Fruit fly (Drosophila melanogaster): ENCODE measurements around the gene Graf.

Graf gene

DNA sequence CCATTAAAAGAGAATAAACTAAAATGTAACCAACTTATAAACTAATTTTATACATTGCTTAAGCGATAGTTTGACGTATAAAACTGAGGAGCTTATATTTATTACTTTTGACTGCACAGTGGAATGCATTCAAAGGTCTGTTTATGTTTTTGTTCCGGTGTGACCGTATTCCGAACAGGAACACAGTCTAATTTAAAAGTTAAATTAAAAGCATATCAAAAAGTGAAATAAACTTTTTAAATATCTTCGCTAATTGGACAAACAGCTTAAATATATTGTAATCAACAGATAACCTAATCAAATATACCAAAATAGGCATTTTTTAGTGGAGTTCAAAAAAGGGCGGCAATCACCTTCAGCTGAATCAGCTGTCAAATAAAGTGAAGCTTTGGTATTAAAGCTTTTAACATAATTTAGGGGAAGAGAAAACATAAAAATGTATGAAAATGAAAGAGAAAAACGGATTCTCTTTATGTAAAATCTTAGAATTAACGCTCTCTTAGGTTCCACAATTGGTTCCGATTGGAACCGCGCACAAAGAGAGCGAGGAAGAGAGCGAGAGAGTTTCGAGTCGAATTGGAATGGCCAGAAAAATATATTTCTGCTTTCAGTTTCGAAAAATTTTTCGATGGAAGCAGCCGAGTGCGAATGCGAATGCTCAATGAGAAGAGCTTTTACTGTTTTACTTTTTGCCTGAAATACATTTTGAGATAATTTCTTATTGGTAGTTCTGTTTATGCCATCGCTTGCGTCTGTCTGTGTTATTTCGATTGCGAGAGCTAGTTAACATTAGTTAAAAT lies 43.4 kb upstream of the Graf start, which contains the start of the genes PGRP-LE and sd:
TSS of gene PGRP-LE (minus strand) at position 117 of the 800 bp plus-strand sequence.
TSS of gene sd (plus strand) at position 607 of the 800 bp plus-strand sequence.
- TF ChIP-seq CG4496 (GFP tag; IDR thresholded peaks at IDR 0.05) (no peak), Snoo (tag; optimal IDR thresholded peaks at IDR 0.05) (no peak), CG13204 (GFP tag; optimal IDR thresholded peaks at IDR 0.05) (no peak), CG17806 (tag; optimal IDR thresholded peaks at IDR 0.05) (no peak), CG32121 (GFP tag; IDR thresholded peaks at IDR 0.05) (no peak), CG15710 (tag; optimal IDR thresholded peaks at IDR 0.05) (no peak), fd96Ca (GFP tag; IDR thresholded peaks at IDR 0.05) (no peak), Ets98B (GFP tag; IDR thresholded peaks at IDR 0.05) (peak; percentile 54; the same call in 1 of the 2 replicates)

DNA sequence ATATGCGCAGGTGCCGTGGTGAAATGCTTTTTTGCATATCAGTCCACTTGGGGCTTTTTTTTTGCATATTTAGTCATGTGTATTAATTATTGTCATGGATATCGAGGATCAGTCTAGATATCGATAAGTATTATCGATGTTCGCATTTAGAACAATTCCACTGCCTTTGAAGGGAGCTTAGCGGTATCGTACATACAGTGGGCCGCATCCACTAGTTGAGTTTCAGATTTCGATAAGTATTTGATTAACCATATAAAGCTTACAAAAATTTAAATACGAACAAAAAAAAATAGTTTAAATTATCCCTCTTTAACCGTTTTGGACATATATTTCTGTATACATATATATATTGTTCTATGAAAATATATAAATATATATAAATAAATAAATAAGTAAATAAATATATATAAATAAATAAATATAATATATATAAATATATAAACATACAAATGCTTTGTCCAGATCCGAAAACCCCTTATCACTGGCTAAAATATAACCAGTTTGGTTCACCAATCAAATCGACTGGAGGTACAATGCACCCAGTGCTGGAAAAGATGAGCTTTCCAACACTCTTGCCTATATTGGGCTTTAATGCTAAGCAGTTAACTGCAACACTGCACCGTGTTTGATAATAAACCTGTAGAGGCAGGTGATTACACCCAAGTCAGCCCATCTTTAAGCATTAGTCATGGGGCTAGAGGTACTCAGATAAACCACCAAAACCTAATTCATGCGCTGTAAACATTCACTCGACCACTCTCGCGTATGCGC lies 42.5 kb upstream of the Graf start:
- TF ChIP-seq CG34367 (tag; optimal IDR thresholded peaks at IDR 0.05) (peak; percentile 0), fd96Ca (GFP tag; IDR thresholded peaks at IDR 0.05) (no peak), CG15710 (tag; optimal IDR thresholded peaks at IDR 0.05) (peak; percentile 3), CG4496 (GFP tag; IDR thresholded peaks at IDR 0.05) (0 out of 3 replicates have a peak, but pooled peaks have one; percentile 32), CG8159 (tag; optimal IDR thresholded peaks at IDR 0.05) (peak; percentile 22), CG17806 (tag; optimal IDR thresholded peaks at IDR 0.05) (peak; percentile 22), CG8301 (tag; optimal IDR thresholded peaks at IDR 0.05) (no peak), CG9948 (tag; optimal IDR thresholded peaks at IDR 0.05) (peak; percentile 21)

dm6 chrX:15799085-15799557 lies 38.6 kb upstream of the Graf start, which contains the start of the genes sordd2 and CG15602:
sordd2 (minus strand) TSS chrX:15799162.
CG15602 (plus strand) TSS chrX:15799426.
- TF ChIP-seq CG4496 (GFP tag; IDR thresholded peaks at IDR 0.05): peak; percentile 52; the same call in 2 of the 3 replicates

dm6 chrX:15795951-15796443 lies 35.5 kb upstream of the Graf start, which contains the start of gene sordd1:
sordd1 (minus strand) TSS chrX:15796028.
- TF ChIP-seq CG12605 (GFP tag; IDR thresholded peaks at IDR 0.05): 0 out of 2 replicates have a peak, but pooled peaks have one; percentile 6
- peak; percentile 55; the same call in 2 of the 3 replicates for TF ChIP-seq CG4496 (GFP tag; IDR thresholded peaks at IDR 0.05)
- 0 out of 2 replicates have a peak, but pooled peaks have one; percentile 14 for TF ChIP-seq Ets98B (GFP tag; IDR thresholded peaks at IDR 0.05)
- TF ChIP-seq CG32121 (GFP tag; IDR thresholded peaks at IDR 0.05): 0 out of 2 replicates have a peak, but pooled peaks have one; percentile 15

DNA sequence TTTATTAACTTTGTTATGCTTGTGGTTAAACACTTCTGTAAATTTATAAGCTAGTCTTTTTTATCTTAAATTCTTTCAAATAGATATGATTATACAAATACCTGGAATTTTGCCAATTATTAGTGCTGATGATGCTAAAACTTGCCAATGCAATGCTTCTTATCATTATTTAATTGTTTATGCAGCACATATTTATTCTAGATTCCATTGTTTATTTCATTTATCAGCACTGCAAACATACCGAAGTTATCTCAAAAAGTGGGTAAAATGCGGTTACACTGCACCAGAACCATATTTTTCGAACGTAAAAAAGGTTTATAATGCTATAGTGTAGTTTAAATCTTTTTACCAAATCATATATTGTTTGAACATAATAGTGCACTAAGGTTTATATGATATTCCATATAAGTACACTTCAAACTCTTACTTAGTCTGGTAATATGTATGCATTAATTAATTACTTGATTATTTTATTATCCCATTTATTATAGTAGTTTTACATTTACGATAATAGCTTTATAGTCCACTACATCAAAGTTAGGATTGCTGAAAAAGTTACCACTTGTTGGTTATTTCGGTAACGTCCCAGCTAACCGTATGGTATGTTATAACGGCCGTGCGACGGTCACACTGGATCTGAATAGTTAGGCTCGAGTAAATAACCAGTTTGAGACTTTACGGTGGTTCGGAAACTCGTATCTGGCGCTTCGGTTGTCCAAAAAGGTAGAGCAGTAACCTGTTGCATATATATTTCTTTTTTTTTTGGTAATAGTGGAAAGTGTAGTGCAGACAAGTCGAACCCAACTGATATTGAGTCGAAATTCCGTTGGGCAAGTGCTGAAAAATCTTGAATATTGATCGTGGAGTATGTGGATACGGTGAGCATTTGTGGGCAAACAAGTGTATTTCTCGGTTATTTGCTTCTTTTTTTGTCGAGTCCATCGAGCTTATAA lies 28.0 kb upstream of the Graf start, which contains the start of gene Rhp:
TSS of gene Rhp (plus strand) at position 663 of the 953 bp plus-strand sequence.
- TF ChIP-seq CG17806 (tag; optimal IDR thresholded peaks at IDR 0.05) (peak; percentile 58), CG13204 (GFP tag; optimal IDR thresholded peaks at IDR 0.05) (no peak), CG15710 (tag; optimal IDR thresholded peaks at IDR 0.05) (peak; percentile 60), D1 (tag; optimal IDR thresholded peaks at IDR 0.05) (no peak), CG4496 (GFP tag; IDR thresholded peaks at IDR 0.05) (peak; percentile 59; the same call in 2 of the 3 replicates), EcR (GFP tag; optimal IDR thresholded peaks at IDR 0.05) (peak; percentile 35), CG10348 (GFP tag; IDR thresholded peaks at IDR 0.05) (no peak), gl (tag; optimal IDR thresholded peaks at IDR 0.05) (peak; percentile 79), fd96Ca (GFP tag; IDR thresholded peaks at IDR 0.05) (no peak), CG34367 (tag; optimal IDR thresholded peaks at IDR 0.05) (peak; percentile 59), Ets98B (GFP tag; IDR thresholded peaks at IDR 0.05) (peak; percentile 30; the same call in 1 of the 2 replicates), Snoo (tag; optimal IDR thresholded peaks at IDR 0.05) (peak; percentile 55), Pif1A (GFP tag; optimal IDR thresholded peaks at IDR 0.05) (no peak), CG8159 (tag; optimal IDR thresholded peaks at IDR 0.05) (no peak), CG9948 (tag; optimal IDR thresholded peaks at IDR 0.05) (peak; percentile 35), CG32121 (GFP tag; IDR thresholded peaks at IDR 0.05) (peak; percentile 19; the same call in 1 of the 2 replicates)

- TF ChIP-seq Pif1B (GFP tag; optimal IDR thresholded peaks at IDR 0.05) (no peak), gl (tag; optimal IDR thresholded peaks at IDR 0.05) (no peak), CG32121 (GFP tag; IDR thresholded peaks at IDR 0.05) (no peak), Ets98B (GFP tag; IDR thresholded peaks at IDR 0.05) (no peak), fd96Ca (GFP tag; IDR thresholded peaks at IDR 0.05) (no peak), CG34367 (tag; optimal IDR thresholded peaks at IDR 0.05) (no peak), CG4496 (GFP tag; IDR thresholded peaks at IDR 0.05) (no peak), CG9948 (tag; optimal IDR thresholded peaks at IDR 0.05) (no peak), rn (GFP tag; IDR thresholded peaks at IDR 0.05) (no peak), CG12605 (GFP tag; IDR thresholded peaks at IDR 0.05) (no peak), Snoo (tag; optimal IDR thresholded peaks at IDR 0.05) (no peak), CG15710 (tag; optimal IDR thresholded peaks at IDR 0.05) (no peak), CG8301 (tag; optimal IDR thresholded peaks at IDR 0.05) (no peak), Pif1A (GFP tag; optimal IDR thresholded peaks at IDR 0.05) (no peak), CG14655 (GFP tag; optimal IDR thresholded peaks at IDR 0.05) (no peak)
Observed at dm6 chrX:15786242-15786641, 25.7 kb upstream of the Graf start.
